Worm (Caenorhabditis elegans): ENCODE results near the gene bbs-2.

- TF ChIP-seq tra-1 (GFP tag; IDR thresholded peaks at IDR 0.05) = no peak
- no peak for TF ChIP-seq ZK546.5 (tag; optimal IDR thresholded peaks at IDR 0.05)
- no peak for TF ChIP-seq pha-4 (GFP tag; IDR thresholded peaks at IDR 0.05)
- TF ChIP-seq pha-4 (tag; optimal IDR thresholded peaks at IDR 0.05) = no peak
Observed at ce11 chrIV:7985737-7986136, 51.9 kb downstream of the bbs-2 start.
